Worm (Caenorhabditis elegans): ENCODE measurements around the gene bcmo-2.

Gene bcmo-2

ce11 chrII:3958673-3959299 is 48.1 kb upstream of the bcmo-2 start (continued):
- peak; percentile 6 for TF ChIP-seq ztf-7 (tag; optimal IDR thresholded peaks at IDR 0.05)
- TF ChIP-seq nhr-41 (GFP tag; IDR thresholded peaks at IDR 0.05), result no peak
- peak; percentile 94 for TF ChIP-seq aha-1 (tag)
- no peak for TF ChIP-seq lin-39 (tag; optimal IDR thresholded peaks at IDR 0.05)
- TF ChIP-seq nhr-77 (tag; optimal IDR thresholded peaks at IDR 0.05), result peak; percentile 38
- TF ChIP-seq nhr-102 (tag; optimal IDR thresholded peaks at IDR 0.05), result peak; percentile 28
- peak; percentile 58 for TF ChIP-seq nhr-6 (tag; optimal IDR thresholded peaks at IDR 0.05)
- TF ChIP-seq madf-9 (GFP tag; conservative IDR thresholded peaks at IDR 0.05), result peak; percentile 22; the same call in 1 of the 2 replicates
- no peak for TF ChIP-seq snpc-1.2 (GFP tag; IDR thresholded peaks at IDR 0.05)
- TF ChIP-seq ctbp-1 (GFP tag; IDR thresholded peaks at IDR 0.05), result peak; percentile 66; the same call in 1 of the 2 replicates
- TF ChIP-seq zfp-2 (tag; optimal IDR thresholded peaks at IDR 0.05), result no peak
- peak; percentile 90 for TF ChIP-seq dmd-6 (GFP tag; IDR thresholded peaks at IDR 0.05)
- peak; percentile 85 for TF ChIP-seq tra-1 (GFP tag; IDR thresholded peaks at IDR 0.05)
- TF ChIP-seq jun-1 (tag; optimal IDR thresholded peaks at IDR 0.05), result peak; percentile 14
- no peak for TF ChIP-seq nhr-237 (tag; optimal IDR thresholded peaks at IDR 0.05)
- no peak for TF ChIP-seq madf-5 (GFP tag; IDR thresholded peaks at IDR 0.05)
- TF ChIP-seq dmd-8 (GFP tag; IDR thresholded peaks at IDR 0.05), result no peak
- peak; percentile 64; the same call in 1 of the 2 replicates for TF ChIP-seq ceh-20 (GFP tag; IDR thresholded peaks at IDR 0.05)
- TF ChIP-seq lin-29 (GFP tag; IDR thresholded peaks at IDR 0.05), result 0 out of 2 replicates have a peak, but pooled peaks have one; percentile 29
- no peak for TF ChIP-seq F26F4.8 (GFP tag; conservative IDR thresholded peaks at IDR 0.05)
- peak; percentile 53 for TF ChIP-seq nhr-48 (tag; optimal IDR thresholded peaks at IDR 0.05)
- TF ChIP-seq lsy-2 (tag; optimal IDR thresholded peaks at IDR 0.05), result peak; percentile 56 to 81
- TF ChIP-seq saeg-2 (GFP tag; IDR thresholded peaks at IDR 0.05), result 0 out of 2 replicates have a peak, but pooled peaks have one; percentile 46
- peak; percentile 29 for TF ChIP-seq ces-1 (GFP tag; optimal IDR thresholded peaks at IDR 0.05)
- no peak for TF ChIP-seq attf-4 (tag; optimal IDR thresholded peaks at IDR 0.05)
- TF ChIP-seq nhr-28 (tag; optimal IDR thresholded peaks at IDR 0.05), result peak; percentile 81
- TF ChIP-seq snpc-4 (tag; optimal IDR thresholded peaks at IDR 0.05), result no peak
- no peak for TF ChIP-seq cey-2 (tag; optimal IDR thresholded peaks at IDR 0.05; ENCODE audit: borderline replicate concordance, insufficient read depth)
- no peak for TF ChIP-seq lim-7 (GFP tag; IDR thresholded peaks at IDR 0.05)
- TF ChIP-seq zag-1 (tag; optimal IDR thresholded peaks at IDR 0.05), result no peak
- no peak for TF ChIP-seq sdz-12 (GFP tag; optimal IDR thresholded peaks at IDR 0.05)
- no peak for TF ChIP-seq Y75B8A.6 (GFP tag; IDR thresholded peaks at IDR 0.05)
- TF ChIP-seq Y48G9A.11 (GFP tag; IDR thresholded peaks at IDR 0.05), result no peak
- 0 out of 2 replicates have a peak, but pooled peaks have one; percentile 17 for TF ChIP-seq D1046.2 (GFP tag; IDR thresholded peaks at IDR 0.05)
- peak; percentile 47 for TF ChIP-seq nhr-10 (tag; optimal IDR thresholded peaks at IDR 0.05)
- TF ChIP-seq rbr-2 (tag; optimal IDR thresholded peaks at IDR 0.05), result peak; percentile 74
- no peak for TF ChIP-seq daf-8 (GFP tag; IDR thresholded peaks at IDR 0.05)
- no peak for TF ChIP-seq fos-1 (tag; optimal IDR thresholded peaks at IDR 0.05)
- no peak for TF ChIP-seq ZK337.2 (GFP tag; IDR thresholded peaks at IDR 0.05)
- TF ChIP-seq ceh-62 (tag; optimal IDR thresholded peaks at IDR 0.05), result no peak
- no peak for TF ChIP-seq ceh-28 (tag; optimal IDR thresholded peaks at IDR 0.05)
- no peak for TF ChIP-seq daf-12 (tag; optimal IDR thresholded peaks at IDR 0.05)
- TF ChIP-seq spr-1 (tag; optimal IDR thresholded peaks at IDR 0.05), result peak; percentile 25
- no peak for TF ChIP-seq ztf-11 (tag; optimal IDR thresholded peaks at IDR 0.05)
- TF ChIP-seq fkh-10 (GFP tag; optimal IDR thresholded peaks at IDR 0.05), result no peak
- TF ChIP-seq zip-2 (tag; optimal IDR thresholded peaks at IDR 0.05), result no peak
- peak; percentile 69 for TF ChIP-seq php-3 (GFP tag; IDR thresholded peaks at IDR 0.05)
- no peak for TF ChIP-seq arid-1 (GFP tag; conservative IDR thresholded peaks at IDR 0.05)
- no peak for TF ChIP-seq R02D3.7 (tag; optimal IDR thresholded peaks at IDR 0.05)
- 0 out of 2 replicates have a peak, but pooled peaks have one; percentile 17 for TF ChIP-seq mdt-29 (GFP tag; IDR thresholded peaks at IDR 0.05)
- peak; percentile 66 to 97 for TF ChIP-seq mdl-1 (tag; optimal IDR thresholded peaks at IDR 0.05)
- TF ChIP-seq lin-1 (GFP tag; IDR thresholded peaks at IDR 0.05), result 0 out of 2 replicates have a peak, but pooled peaks have one; percentile 13
